Fruit fly (Drosophila melanogaster) whole organism, embryonic: ENCODE data around the gene CG15725.
A peak's percentile ranks its signal among the peaks of the same experiment; 100 is the strongest.

Source experiments
- Asciz ChIP-seq: fragments of 200-800 bp; sonication (Bioruptor generic); optimal IDR thresholded peaks from 2 replicates; lab custom pipeline; 2017; ENCODE audit warnings: missing biosample characterization, mild to moderate bottlenecking, missing genetic modification characterization, missing genetic modification reagents
- CG11247 ChIP-seq: fragments of 200-800 bp; sonication (Bioruptor generic); IDR thresholded peaks from 2 replicates; pipeline ENCODE4 v1.3.6; 2022; ENCODE audit warnings: missing biosample characterization, missing genetic modification characterization
- CG12071 ChIP-seq: fragments of 200-800 bp; sonication (Bioruptor generic); optimal IDR thresholded peaks from 3 replicates; lab custom pipeline; 2018; ENCODE audit warnings: missing biosample characterization, mild to moderate bottlenecking, missing genetic modification characterization
- CG12155 ChIP-seq: fragments of 200-800 bp; sonication (Bioruptor generic); optimal IDR thresholded peaks from 3 replicates; lab custom pipeline; 2016; ENCODE audit warnings: missing biosample characterization, missing genetic modification characterization
- CG12299 ChIP-seq: fragments of 200-800 bp; sonication (Bioruptor generic); optimal IDR thresholded peaks from 2 replicates; lab custom pipeline; 2018; ENCODE audit warnings: missing biosample characterization, mild to moderate bottlenecking, missing genetic modification characterization
- CG15011 ChIP-seq: fragments of 200-800 bp; sonication (Bioruptor generic); optimal IDR thresholded peaks from 3 replicates; lab custom pipeline; 2018; ENCODE audit warnings: missing biosample characterization, mild to moderate bottlenecking, missing genetic modification characterization
- CG15073 ChIP-seq: fragments of 200-800 bp; sonication (Bioruptor generic); optimal IDR thresholded peaks from 2 replicates; lab custom pipeline; 2016; ENCODE audit warnings: missing biosample characterization, missing genetic modification characterization
- CG17912 ChIP-seq: fragments of 200-800 bp; sonication (Bioruptor generic); optimal IDR thresholded peaks from 2 replicates; lab custom pipeline; 2018; ENCODE audit warnings: missing biosample characterization, mild to moderate bottlenecking, missing genetic modification characterization
- CG2199 ChIP-seq: fragments of 200-800 bp; sonication (Bioruptor generic); IDR thresholded peaks from 3 replicates; pipeline ENCODE4 v1.3.6; 2022; ENCODE audit warnings: missing biosample characterization, missing genetic modification characterization
- CG30020 ChIP-seq: fragments of 200-800 bp; optimal IDR thresholded peaks from 2 replicates; lab custom pipeline; 2019; ENCODE audit warnings: missing biosample characterization, mild to moderate bottlenecking, missing genetic modification characterization, moderate library complexity
- Chrac-16 ChIP-seq: fragments of 200-800 bp; sonication (Bioruptor generic); optimal IDR thresholded peaks from 3 replicates; lab custom pipeline; 2016; ENCODE audit warnings: missing biosample characterization, missing genetic modification characterization
- Dad ChIP-seq: fragments of 200-800 bp; sonication (Bioruptor generic); optimal IDR thresholded peaks from 3 replicates; lab custom pipeline; 2016; ENCODE audit warnings: missing biosample characterization, missing genetic modification characterization
- H2.0 ChIP-seq: fragments of 200-800 bp; sonication (Bioruptor generic); IDR thresholded peaks from 2 replicates; pipeline ENCODE4 v1.3.6; 2022; ENCODE audit warnings: missing biosample characterization, missing genetic modification characterization
- HLH3B ChIP-seq: fragments of 200-800 bp; sonication (Bioruptor generic); IDR thresholded peaks from 2 replicates; pipeline ENCODE4 v1.3.6; 2022; ENCODE audit warnings: missing biosample characterization, missing genetic modification characterization
- HmgZ ChIP-seq: fragments of 200-800 bp; sonication (Bioruptor generic); optimal IDR thresholded peaks from 2 replicates; lab custom pipeline; 2018; ENCODE audit warnings: missing biosample characterization, mild to moderate bottlenecking, missing genetic modification characterization
- Hmr ChIP-seq: fragments of 200-800 bp; sonication (Bioruptor generic); optimal IDR thresholded peaks from 3 replicates; lab custom pipeline; 2017; ENCODE audit warnings: mild to moderate bottlenecking, missing biosample characterization, missing genetic modification reagents, missing genetic modification characterization
- MESR4 ChIP-seq: fragments of 200-800 bp; sonication (Bioruptor generic); optimal IDR thresholded peaks from 2 replicates; lab custom pipeline; 2018; ENCODE audit warnings: missing biosample characterization, mild to moderate bottlenecking, missing genetic modification characterization, moderate library complexity
- NFAT ChIP-seq: fragments of 200-800 bp; sonication (Bioruptor generic); IDR thresholded peaks from 2 replicates; pipeline ENCODE4 v1.3.6; 2022; ENCODE audit warnings: missing biosample characterization, missing genetic modification characterization
- Nf-YC ChIP-seq: fragments of 200-800 bp; optimal IDR thresholded peaks from 3 replicates; lab custom pipeline; 2019; ENCODE audit warnings: missing biosample characterization, mild to moderate bottlenecking, missing genetic modification characterization, moderate library complexity
- Six4 ChIP-seq: fragments of 200-800 bp; sonication (Bioruptor generic); optimal IDR thresholded peaks from 2 replicates; lab custom pipeline; 2016; ENCODE audit warnings: missing biosample characterization, missing genetic modification characterization
- Sox102F ChIP-seq: fragments of 200-800 bp; sonication (Bioruptor generic); optimal IDR thresholded peaks from 2 replicates; lab custom pipeline; 2018; ENCODE audit warnings: missing biosample characterization, mild to moderate bottlenecking, missing genetic modification characterization, moderate library complexity
- Taf1 ChIP-seq: fragments of 200-800 bp; sonication (Bioruptor generic); IDR thresholded peaks from 2 replicates; pipeline ENCODE4 v1.3.6; 2022; ENCODE audit warnings: missing biosample characterization, missing genetic modification characterization
- Xbp1 ChIP-seq: fragments of 200-800 bp; sonication (Bioruptor generic); optimal IDR thresholded peaks from 3 replicates; lab custom pipeline; 2016; ENCODE audit warnings: missing biosample characterization, mild to moderate bottlenecking, missing genetic modification characterization
- Xrp1 ChIP-seq: fragments of 200-800 bp; sonication (Bioruptor generic); IDR thresholded peaks from 2 replicates; pipeline ENCODE4 v1.3.6; 2022; ENCODE audit warnings: missing biosample characterization, missing genetic modification characterization
- YL-1 ChIP-seq: fragments of 200-800 bp; sonication (Bioruptor generic); optimal IDR thresholded peaks from 3 replicates; lab custom pipeline; 2017; ENCODE audit warnings: missing biosample characterization, mild to moderate bottlenecking, missing genetic modification characterization
- al ChIP-seq: fragments of 200-800 bp; sonication (Bioruptor generic); IDR thresholded peaks from 2 replicates; pipeline ENCODE4 v1.3.6; 2022; ENCODE audit warnings: missing biosample characterization, missing genetic modification characterization
- corto ChIP-seq: fragments of 200-800 bp; sonication (Bioruptor generic); optimal IDR thresholded peaks from 2 replicates; lab custom pipeline; 2016; ENCODE audit warnings: missing biosample characterization, mild to moderate bottlenecking, missing genetic modification characterization, moderate library complexity
- cwo ChIP-seq: fragments of 200-800 bp; sonication (Bioruptor generic); optimal IDR thresholded peaks from 3 replicates; lab custom pipeline; 2017; ENCODE audit warnings: missing biosample characterization, missing genetic modification characterization, mild to moderate bottlenecking, moderate library complexity, missing genetic modification reagents
- dpn ChIP-seq, 2 experiments: fragments of 200-800 bp; sonication (Bioruptor generic); optimal IDR thresholded peaks; 3 replicates each; lab custom pipeline; 2016; ENCODE audit warnings: missing biosample characterization in 2 of 2, missing genetic modification characterization in 2 of 2
- ewg ChIP-seq: fragments of 200-800 bp; sonication (Bioruptor generic); optimal IDR thresholded peaks from 3 replicates; lab custom pipeline; 2017; ENCODE audit warnings: mild to moderate bottlenecking, missing biosample characterization, missing genetic modification reagents, missing genetic modification characterization
- gcm ChIP-seq: fragments of 200-800 bp; sonication (Bioruptor generic); optimal IDR thresholded peaks from 2 replicates; lab custom pipeline; 2019; ENCODE audit warnings: missing biosample characterization, mild to moderate bottlenecking, missing genetic modification characterization, moderate library complexity
- gem ChIP-seq: fragments of 200-800 bp; sonication (Bioruptor generic); optimal IDR thresholded peaks from 2 replicates; lab custom pipeline; 2019; ENCODE audit warnings: missing biosample characterization, mild to moderate bottlenecking, missing genetic modification characterization, moderate library complexity
- gsb ChIP-seq: fragments of 200-800 bp; sonication (Bioruptor generic); IDR thresholded peaks from 2 replicates; pipeline ENCODE4 v1.3.6; 2022; ENCODE audit warnings: missing biosample characterization, missing genetic modification characterization
- h ChIP-seq: fragments of >200 bp; optimal IDR thresholded peaks from 2 replicates; lab custom pipeline; 2017
- ham ChIP-seq: fragments of 200-800 bp; sonication (Bioruptor generic); IDR thresholded peaks from 2 replicates; pipeline ENCODE4 v1.3.6; 2022; ENCODE audit warnings: missing biosample characterization, missing genetic modification characterization
- jumu ChIP-seq: fragments of 200-800 bp; sonication (Bioruptor generic); optimal IDR thresholded peaks from 3 replicates; lab custom pipeline; 2016; ENCODE audit warnings: missing biosample characterization, missing genetic modification characterization
- kah ChIP-seq: fragments of 200-800 bp; sonication (Bioruptor generic); optimal IDR thresholded peaks from 2 replicates; lab custom pipeline; 2018; ENCODE audit warnings: missing biosample characterization, mild to moderate bottlenecking, missing genetic modification characterization
- kni ChIP-seq: fragments of 200-800 bp; sonication (Bioruptor generic); optimal IDR thresholded peaks from 3 replicates; lab custom pipeline; 2017; ENCODE audit warnings: mild to moderate bottlenecking, missing biosample characterization, missing genetic modification reagents, missing genetic modification characterization
- lbe ChIP-seq: fragments of 200-800 bp; sonication (Bioruptor generic); optimal IDR thresholded peaks from 2 replicates; lab custom pipeline; 2016; ENCODE audit warnings: missing biosample characterization, mild to moderate bottlenecking, missing genetic modification characterization
- lov ChIP-seq, 2 experiments: fragments of 200-800 bp in 1 of 2; fragments of >200 bp in 1 of 2; sonication (Bioruptor generic) in 1 of 2; IDR thresholded peaks in 1 of 2; optimal IDR thresholded peaks in 1 of 2; 2 replicates in 1 of 2; 3 replicates in 1 of 2; pipeline versions ENCODE4 v1.3.6 to Lab custom; 2017 to 2022; ENCODE audit warnings: missing biosample characterization in 1 of 2, missing genetic modification characterization in 1 of 2
- pb ChIP-seq: fragments of 200-800 bp; sonication (Bioruptor generic); optimal IDR thresholded peaks from 3 replicates; lab custom pipeline; 2016; ENCODE audit warnings: missing biosample characterization, missing genetic modification characterization
- pita ChIP-seq: fragments of 200-800 bp; sonication (Bioruptor generic); optimal IDR thresholded peaks from 2 replicates; lab custom pipeline; 2017; ENCODE audit warnings: missing biosample characterization, mild to moderate bottlenecking, missing genetic modification characterization
- pros ChIP-seq: fragments of 200-800 bp; sonication (Bioruptor generic); optimal IDR thresholded peaks from 3 replicates; lab custom pipeline; 2019; ENCODE audit warnings: missing biosample characterization, mild to moderate bottlenecking, missing genetic modification characterization, moderate library complexity
- pzg ChIP-seq: fragments of 200-800 bp; sonication (Bioruptor generic); optimal IDR thresholded peaks from 3 replicates; lab custom pipeline; 2018; ENCODE audit warnings: missing biosample characterization, mild to moderate bottlenecking, missing genetic modification characterization, moderate library complexity
- ro ChIP-seq: fragments of 200-800 bp; sonication (Bioruptor generic); IDR thresholded peaks from 2 replicates; pipeline ENCODE4 v1.3.6; 2022; ENCODE audit warnings: missing biosample characterization, missing genetic modification characterization
- shn ChIP-seq: fragments of 200-800 bp; sonication (Bioruptor generic); optimal IDR thresholded peaks from 3 replicates; lab custom pipeline; 2016; ENCODE audit warnings: missing biosample characterization, missing genetic modification characterization
- sisA ChIP-seq: fragments of 200-800 bp; sonication (Bioruptor generic); IDR thresholded peaks from 2 replicates; pipeline ENCODE4 v1.3.6; 2022; ENCODE audit warnings: missing biosample characterization, missing genetic modification characterization
- tin ChIP-seq: fragments of 200-800 bp; sonication (Bioruptor generic); optimal IDR thresholded peaks from 3 replicates; lab custom pipeline; 2016; ENCODE audit warnings: missing biosample characterization, missing genetic modification characterization
- toy ChIP-seq: fragments of 200-800 bp; sonication (Bioruptor generic); IDR thresholded peaks from 2 replicates; pipeline ENCODE4 v1.3.6; 2022; ENCODE audit warnings: missing biosample characterization, missing genetic modification characterization
- vnd ChIP-seq: fragments of 200-800 bp; sonication (Bioruptor generic); IDR thresholded peaks from 3 replicates; pipeline ENCODE4 v1.3.6; 2022; ENCODE audit warnings: missing biosample characterization, missing genetic modification characterization; ENCODE audit not compliant: partially characterized antibody
- wor ChIP-seq: fragments of 200-800 bp; sonication (Bioruptor generic); IDR thresholded peaks from 2 replicates; pipeline ENCODE4 v1.3.6; 2022; ENCODE audit warnings: missing biosample characterization, missing genetic modification characterization

Gene CG15725

dm6 chrX:12737057-12737734 lies 31.5 kb downstream of the CG15725 start (continued):
- TF ChIP-seq H2.0 (GFP tag; lab: Robert Waterston, UW) = no peak
- no peak for TF ChIP-seq NFAT
- no peak for TF ChIP-seq YL-1 (GFP tag; lab: Kevin White, UChicago)
- no peak for TF ChIP-seq h
- no peak for TF ChIP-seq CG12071 (GFP tag; lab: Kevin White, UChicago)
- TF ChIP-seq corto (GFP tag; lab: Kevin White, UChicago) = peak; percentile 38
- TF ChIP-seq Dad (GFP tag; lab: Kevin White, UChicago) = no peak
- no peak for TF ChIP-seq Sox102F (GFP tag; lab: Kevin White, UChicago)
- no peak for TF ChIP-seq CG15073 (GFP tag; lab: Kevin White, UChicago)
- TF ChIP-seq pros (GFP tag; lab: Kevin White, UChicago) = peak; percentile 75
- TF ChIP-seq CG11247 = no peak
- peak; percentile 56 for TF ChIP-seq Hmr (GFP tag; lab: Kevin White, UChicago)
- no peak for TF ChIP-seq CG2199
- no peak for TF ChIP-seq MESR4 (GFP tag; lab: Kevin White, UChicago)
- TF ChIP-seq HLH3B (GFP tag; lab: Robert Waterston, UW) = no peak
- peak; percentile 8 for TF ChIP-seq gem (tag; lab: Kevin White, UChicago)
- TF ChIP-seq gsb = no peak
- TF ChIP-seq HmgZ (tag; lab: Kevin White, UChicago) = no peak
- TF ChIP-seq CG12155 (GFP tag; lab: Kevin White, UChicago) = no peak
- TF ChIP-seq dpn (GFP tag; optimal IDR thresholded peaks at IDR 0.05; lab: Kevin White, UChicago) = no peak
- no peak for TF ChIP-seq pzg (GFP tag; lab: Kevin White, UChicago)
- TF ChIP-seq ham (GFP tag; lab: Robert Waterston, UW) = no peak
- TF ChIP-seq CG30020 (tag; lab: Kevin White, UChicago) = no peak
- TF ChIP-seq Nf-YC (tag; lab: Kevin White, UChicago) = peak; percentile 27
- TF ChIP-seq vnd (GFP tag; lab: Robert Waterston, UW) = no peak
- no peak for TF ChIP-seq lov (optimal IDR thresholded peaks at IDR 0.05; lab: Kevin White, UChicago)
- TF ChIP-seq lov (GFP tag; IDR thresholded peaks at IDR 0.05; lab: Robert Waterston, UW) = 0 out of 3 replicates have a peak, but pooled peaks have one; percentile 47
- no peak for TF ChIP-seq ewg
- no peak for TF ChIP-seq Taf1
- no peak for TF ChIP-seq wor (GFP tag; lab: Robert Waterston, UW)
- TF ChIP-seq kah = no peak
- no peak for TF ChIP-seq CG15011 (GFP tag; lab: Kevin White, UChicago)
- no peak for TF ChIP-seq Six4
- TF ChIP-seq Asciz (GFP tag; lab: Kevin White, UChicago) = no peak
- no peak for TF ChIP-seq Chrac-16
- no peak for TF ChIP-seq tin
- TF ChIP-seq cwo (GFP tag; lab: Kevin White, UChicago) = peak; percentile 18
- no peak for TF ChIP-seq toy (GFP tag; lab: Robert Waterston, UW)
- TF ChIP-seq kni (GFP tag; lab: Kevin White, UChicago) = peak; percentile 99
- TF ChIP-seq pita (GFP tag; lab: Kevin White, UChicago) = no peak
- TF ChIP-seq Xrp1 (GFP tag; lab: Robert Waterston, UW) = peak; percentile 15; the same call in 1 of the 2 replicates
- TF ChIP-seq ro (GFP tag; lab: Robert Waterston, UW) = no peak
- no peak for TF ChIP-seq al (GFP tag; lab: Robert Waterston, UW)
- no peak for TF ChIP-seq pb (GFP tag; lab: Kevin White, UChicago)
- TF ChIP-seq gcm = no peak
- no peak for TF ChIP-seq jumu (GFP tag; lab: Kevin White, UChicago)
- TF ChIP-seq CG12299 = no peak
- no peak for TF ChIP-seq CG17912
- no peak for TF ChIP-seq shn (GFP tag; lab: Kevin White, UChicago)
- no peak for TF ChIP-seq sisA (GFP tag; lab: Robert Waterston, UW)
- TF ChIP-seq Xbp1 (GFP tag; lab: Kevin White, UChicago) = no peak
- peak; percentile 61 for TF ChIP-seq lbe
